Worm (Caenorhabditis elegans) whole organism, late embryonic: ENCODE measurements around the gene F48F5.6.

Experiments
- K09A11.1 ChIP-seq: sonication (generic microtip); optimal IDR thresholded peaks from 2 replicates; lab custom pipeline; 2017; ENCODE audit warnings: antibody characterized with exemption, mild to moderate bottlenecking, missing genetic modification characterization, missing compliant biosample characterization; ENCODE audit not compliant: insufficient read depth
- ama-1 ChIP-seq: fragments of 150-350 bp; optimal IDR thresholded peaks from 2 replicates; lab custom pipeline; 2014
- elt-2 ChIP-seq: sonication (generic microtip); optimal IDR thresholded peaks from 2 replicates; lab custom pipeline; 2016; ENCODE audit warnings: missing genetic modification reagents, missing genetic modification characterization, missing compliant biosample characterization
- ets-4 ChIP-seq: sonication (generic microtip); optimal IDR thresholded peaks from 2 replicates; lab custom pipeline; 2016; ENCODE audit warnings: missing genetic modification characterization, missing compliant biosample characterization
- pha-4 ChIP-seq: fragments of 150-350 bp; optimal IDR thresholded peaks from 2 replicates; lab custom pipeline; 2018; ENCODE audit warnings: missing biosample characterization, missing genetic modification reagents, missing genetic modification characterization
- unc-55 ChIP-seq: sonication (generic microtip); optimal IDR thresholded peaks from 2 replicates; lab custom pipeline; 2017; ENCODE audit warnings: missing biosample characterization, missing genetic modification reagents, missing genetic modification characterization
- zip-5 ChIP-seq: sonication (generic microtip); optimal IDR thresholded peaks from 2 replicates; lab custom pipeline; 2016; ENCODE audit warnings: missing genetic modification characterization, missing compliant biosample characterization
- ztf-16 ChIP-seq: sonication (generic microtip); optimal IDR thresholded peaks from 2 replicates; lab custom pipeline; 2017; ENCODE audit warnings: missing genetic modification characterization, missing compliant biosample characterization

DNA sequence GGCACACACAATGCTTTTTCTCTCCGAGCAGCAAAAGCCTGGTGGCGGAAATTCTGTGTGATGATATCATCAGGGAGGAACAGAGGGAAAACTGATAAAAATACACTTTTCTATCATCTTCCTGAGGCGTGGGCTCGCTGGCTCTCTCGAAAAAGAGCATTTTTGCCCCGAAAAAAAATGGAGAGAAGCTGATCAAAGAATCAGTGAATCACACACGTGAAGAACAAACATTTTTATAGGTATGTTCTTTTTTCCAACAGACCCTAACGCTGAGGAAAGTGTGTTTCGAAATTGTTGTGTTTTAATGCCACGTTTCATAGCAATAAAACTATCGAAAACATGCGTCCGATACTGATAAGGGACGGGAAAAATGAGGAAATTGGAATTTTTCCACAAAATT, 36.2 kb downstream of the F48F5.6 start:
- no peak for TF ChIP-seq ama-1
- TF ChIP-seq pha-4 = no peak
- no peak for TF ChIP-seq zip-5 (tag; lab: Kevin White, UChicago)
- TF ChIP-seq ztf-16 = no peak
- TF ChIP-seq ets-4 (tag; lab: Kevin White, UChicago) = no peak
- TF ChIP-seq unc-55 (GFP tag; lab: Kevin White, UChicago) = no peak
- peak; percentile 5 for TF ChIP-seq elt-2 (tag; lab: Kevin White, UChicago)
- TF ChIP-seq K09A11.1 (tag; lab: Kevin White, UChicago) = no peak
